Fruit fly (Drosophila melanogaster) whole organism, adult: ENCODE results near the gene eIF4E1.

Experiments used
- CG1620 ChIP-seq: fragments of 200-800 bp; sonication (Bioruptor generic); optimal IDR thresholded peaks from 2 replicates; lab custom pipeline; 2016; ENCODE audit warnings: missing biosample characterization, missing genetic modification characterization
- CG7045 ChIP-seq: fragments of 200-800 bp; sonication (Bioruptor generic); optimal IDR thresholded peaks from 2 replicates; lab custom pipeline; 2017; ENCODE audit warnings: missing biosample characterization, mild to moderate bottlenecking, missing genetic modification characterization
- CG7101 ChIP-seq: fragments of 200-800 bp; sonication (Bioruptor generic); optimal IDR thresholded peaks from 2 replicates; lab custom pipeline; 2018; ENCODE audit warnings: missing biosample characterization, mild to moderate bottlenecking, missing genetic modification characterization, moderate library complexity

dm6 chr3L:9435315-9435714, 33.1 kb upstream of the eIF4E1 start, which contains the start of gene CG42526:
- TF ChIP-seq CG7045 (GFP tag; lab: Kevin White, UChicago) (no peak), CG1620 (GFP tag; lab: Kevin White, UChicago) (no peak), CG7101 (tag; lab: Kevin White, UChicago) (peak; percentile 62)
